Worm (Caenorhabditis elegans) whole organism, L2 larva: ENCODE results near the gene E02H4.5.
A peak's percentile ranks its signal among the peaks of the same experiment; 100 is the strongest.

Source experiments
- R02D3.7 ChIP-seq: fragments of 150-350 bp; optimal IDR thresholded peaks from 2 replicates; lab custom pipeline; 2014; ENCODE audit warnings: missing biosample characterization, missing genetic modification characterization
- ama-1 ChIP-seq: fragments of 150-350 bp; optimal IDR thresholded peaks from 2 replicates; lab custom pipeline; 2018; ENCODE audit warnings: inconsistent platforms
- blmp-1 ChIP-seq: sonication (generic microtip); optimal IDR thresholded peaks from 2 replicates; lab custom pipeline; 2017; ENCODE audit warnings: missing genetic modification characterization, mild to moderate bottlenecking, missing compliant biosample characterization, antibody characterized with exemption, moderate library complexity; ENCODE audit not compliant: insufficient read depth
- fos-1 ChIP-seq: fragments of 150-350 bp; optimal IDR thresholded peaks from 2 replicates; lab custom pipeline; 2014; ENCODE audit warnings: missing biosample characterization, missing genetic modification characterization
- lin-11 ChIP-seq: fragments of 150-350 bp; sonication (generic microtip); optimal IDR thresholded peaks from 2 replicates; lab custom pipeline; 2014; ENCODE audit warnings: missing biosample characterization, missing genetic modification characterization, inconsistent platforms, mixed read lengths
- lin-13 ChIP-seq: fragments of 150-350 bp; optimal IDR thresholded peaks from 2 replicates; lab custom pipeline; 2014; ENCODE audit warnings: missing biosample characterization, missing genetic modification reagents, missing genetic modification characterization
- nhr-23 ChIP-seq: fragments of 150-350 bp; optimal IDR thresholded peaks from 2 replicates; lab custom pipeline; 2014; ENCODE audit warnings: missing biosample characterization, missing genetic modification reagents, missing genetic modification characterization
- nhr-77 ChIP-seq: fragments of 150-350 bp; optimal IDR thresholded peaks from 2 replicates; lab custom pipeline; 2014; ENCODE audit warnings: missing biosample characterization, missing genetic modification characterization
- sma-9 ChIP-seq, 2 experiments: fragments of 150-350 bp in 1 of 2; sonication (generic microtip) in 1 of 2; optimal IDR thresholded peaks; 2 replicates each; lab custom pipeline; 2014 to 2016; ENCODE audit warnings: missing genetic modification characterization in 2 of 2, mild to moderate bottlenecking in 1 of 2, missing biosample characterization in 1 of 2, missing compliant biosample characterization in 1 of 2, missing genetic modification reagents in 1 of 2, moderate library complexity in 1 of 2
- snpc-4 ChIP-seq: fragments of 150-350 bp; optimal IDR thresholded peaks from 2 replicates; lab custom pipeline; 2014; ENCODE audit warnings: missing biosample characterization, missing genetic modification characterization
- unc-62 ChIP-seq: fragments of 150-350 bp; optimal IDR thresholded peaks from 2 replicates; lab custom pipeline; 2014; ENCODE audit warnings: missing biosample characterization, missing genetic modification reagents, missing genetic modification characterization

- no peak for TF ChIP-seq unc-62 (GFP tag; lab: Kevin White, UChicago)
- peak; percentile 22 for TF ChIP-seq lin-13 (GFP tag; lab: Kevin White, UChicago)
- TF ChIP-seq blmp-1 (tag; lab: Kevin White, UChicago): no peak
- no peak for TF ChIP-seq nhr-23 (tag; lab: Kevin White, UChicago)
- no peak for TF ChIP-seq ama-1 (lab: Kevin White, UChicago)
- no peak for TF ChIP-seq fos-1
- no peak for TF ChIP-seq snpc-4
- TF ChIP-seq lin-11 (tag; lab: Kevin White, UChicago): no peak
- TF ChIP-seq sma-9 (GFP tag; optimal IDR thresholded peaks at IDR 0.05; lab: Kevin White, UChicago): no peak
- no peak for TF ChIP-seq sma-9 (tag; optimal IDR thresholded peaks at IDR 0.05; lab: Kevin White, UChicago)
- TF ChIP-seq nhr-77: no peak
- no peak for TF ChIP-seq R02D3.7
These were observed 10.4 kb downstream of the E02H4.5 start for ce11 chrX:14244493-14244892.
